Fruit fly (Drosophila melanogaster) whole organism, embryonic: ENCODE measurements around the gene nSMase.

Experiments
- ATbp ChIP-seq: fragments of 200-800 bp; sonication (Bioruptor generic); optimal IDR thresholded peaks from 2 replicates; lab custom pipeline; 2017; ENCODE audit warnings: missing biosample characterization, mild to moderate bottlenecking, missing genetic modification characterization, missing genetic modification reagents
- Asciz ChIP-seq: fragments of 200-800 bp; sonication (Bioruptor generic); optimal IDR thresholded peaks from 2 replicates; lab custom pipeline; 2017; ENCODE audit warnings: missing biosample characterization, mild to moderate bottlenecking, missing genetic modification characterization, missing genetic modification reagents
- Blimp-1 ChIP-seq: fragments of 200-800 bp; sonication (Bioruptor generic); optimal IDR thresholded peaks from 3 replicates; lab custom pipeline; 2018; ENCODE audit warnings: missing biosample characterization, missing genetic modification characterization, mild to moderate bottlenecking, moderate library complexity, missing genetic modification reagents
- CG10209 ChIP-seq: fragments of 200-800 bp; sonication (Bioruptor generic); optimal IDR thresholded peaks from 3 replicates; lab custom pipeline; 2017; ENCODE audit warnings: missing biosample characterization, mild to moderate bottlenecking, missing genetic modification characterization, missing genetic modification reagents
- CG10543 ChIP-seq: fragments of 200-800 bp; sonication (Bioruptor generic); optimal IDR thresholded peaks from 3 replicates; lab custom pipeline; 2017; ENCODE audit warnings: missing biosample characterization, mild to moderate bottlenecking, missing genetic modification characterization, moderate library complexity
- CG15073 ChIP-seq: fragments of 200-800 bp; sonication (Bioruptor generic); optimal IDR thresholded peaks from 2 replicates; lab custom pipeline; 2016; ENCODE audit warnings: missing biosample characterization, missing genetic modification characterization
- CG15479 ChIP-seq: fragments of 200-800 bp; sonication (Bioruptor generic); optimal IDR thresholded peaks from 3 replicates; lab custom pipeline; 2019; ENCODE audit warnings: missing biosample characterization, mild to moderate bottlenecking, missing genetic modification characterization, moderate library complexity
- CG16813 ChIP-seq: fragments of 200-800 bp; sonication (Bioruptor generic); IDR thresholded peaks from 3 replicates; pipeline ENCODE4 v1.3.6; 2022; ENCODE audit warnings: missing biosample characterization, missing genetic modification characterization; ENCODE audit not compliant: partially characterized antibody
- CG1832 ChIP-seq: fragments of 200-800 bp; sonication (Bioruptor generic); optimal IDR thresholded peaks from 2 replicates; lab custom pipeline; 2017; ENCODE audit warnings: missing biosample characterization, mild to moderate bottlenecking, missing genetic modification characterization, inconsistent platforms
- CG2875 ChIP-seq: fragments of 200-800 bp; sonication (Bioruptor generic); optimal IDR thresholded peaks from 2 replicates; lab custom pipeline; 2017; ENCODE audit warnings: missing biosample characterization, mild to moderate bottlenecking, missing genetic modification characterization, missing genetic modification reagents
- CG30403 ChIP-seq: fragments of 200-800 bp; sonication (Bioruptor generic); optimal IDR thresholded peaks from 3 replicates; lab custom pipeline; 2016; ENCODE audit warnings: missing biosample characterization, missing genetic modification characterization
- CG30431 ChIP-seq: fragments of 200-800 bp; sonication (Bioruptor generic); optimal IDR thresholded peaks from 2 replicates; lab custom pipeline; 2017; ENCODE audit warnings: missing biosample characterization, missing genetic modification characterization
- CG31365 ChIP-seq: fragments of 200-800 bp; sonication (Bioruptor generic); optimal IDR thresholded peaks from 2 replicates; lab custom pipeline; 2018; ENCODE audit warnings: missing biosample characterization, mild to moderate bottlenecking, missing genetic modification characterization
- CG31388 ChIP-seq: fragments of 200-800 bp; sonication (Bioruptor generic); optimal IDR thresholded peaks from 2 replicates; lab custom pipeline; 2016; ENCODE audit warnings: missing biosample characterization, missing genetic modification characterization
- CG3163 ChIP-seq: fragments of 200-800 bp; sonication (Bioruptor generic); optimal IDR thresholded peaks from 3 replicates; lab custom pipeline; 2016; ENCODE audit warnings: missing biosample characterization, missing genetic modification characterization
- CG3847 ChIP-seq: fragments of 200-800 bp; sonication (Bioruptor generic); IDR thresholded peaks from 2 replicates; pipeline ENCODE4 v1.3.6; 2022; ENCODE audit warnings: missing biosample characterization, missing genetic modification characterization
- CG43689 ChIP-seq: fragments of 200-800 bp; sonication (Bioruptor generic); IDR thresholded peaks from 2 replicates; pipeline ENCODE4 v1.3.6; 2022; ENCODE audit warnings: missing biosample characterization, missing genetic modification characterization
- CG6254 ChIP-seq: fragments of 200-800 bp; sonication (Bioruptor generic); optimal IDR thresholded peaks from 3 replicates; lab custom pipeline; 2017; ENCODE audit warnings: mild to moderate bottlenecking, missing biosample characterization, missing genetic modification reagents, missing genetic modification characterization
- CG8290 ChIP-seq, 3 experiments: fragments of 200-800 bp; sonication (Bioruptor generic); optimal IDR thresholded peaks; 2 replicates each; lab custom pipeline; 2016 to 2019; ENCODE audit warnings: missing biosample characterization in 3 of 3, missing genetic modification characterization in 3 of 3, mild to moderate bottlenecking in 2 of 3, moderate library complexity in 1 of 3
- CG8359 ChIP-seq: fragments of 200-800 bp; sonication (Bioruptor generic); optimal IDR thresholded peaks from 2 replicates; lab custom pipeline; 2017; ENCODE audit warnings: missing biosample characterization, mild to moderate bottlenecking, missing genetic modification characterization, borderline replicate concordance
- CG9215 ChIP-seq: fragments of 200-800 bp; sonication (Bioruptor generic); IDR thresholded peaks from 2 replicates; pipeline ENCODE4 v1.3.6; 2022; ENCODE audit warnings: missing biosample characterization, missing genetic modification characterization
- CG9932 ChIP-seq: fragments of 200-800 bp; sonication (Bioruptor generic); IDR thresholded peaks from 2 replicates; pipeline ENCODE4 v1.3.6; 2022; ENCODE audit warnings: missing biosample characterization, missing genetic modification characterization
- D ChIP-seq, 2 experiments: fragments of 200-800 bp in 1 of 2; fragments of >200 bp in 1 of 2; sonication (Bioruptor generic) in 1 of 2; optimal IDR thresholded peaks; 2 replicates in 1 of 2; 3 replicates in 1 of 2; lab custom pipeline; 2017; ENCODE audit warnings: mild to moderate bottlenecking in 1 of 2, missing biosample characterization in 1 of 2, missing genetic modification characterization in 1 of 2, missing genetic modification reagents in 1 of 2
- HmgD ChIP-seq: fragments of 200-800 bp; sonication (Bioruptor generic); optimal IDR thresholded peaks from 3 replicates; lab custom pipeline; 2016; ENCODE audit warnings: missing biosample characterization, missing genetic modification characterization
- HmgZ ChIP-seq: fragments of 200-800 bp; sonication (Bioruptor generic); optimal IDR thresholded peaks from 2 replicates; lab custom pipeline; 2018; ENCODE audit warnings: missing biosample characterization, mild to moderate bottlenecking, missing genetic modification characterization
- Hr51 ChIP-seq, 2 experiments: fragments of 200-800 bp; sonication (Bioruptor generic); optimal IDR thresholded peaks; 2 replicates in 1 of 2; 3 replicates in 1 of 2; lab custom pipeline; 2016 to 2018; ENCODE audit warnings: missing biosample characterization in 2 of 2, missing genetic modification characterization in 2 of 2, mild to moderate bottlenecking in 1 of 2, moderate library complexity in 1 of 2
- Neu2 ChIP-seq: fragments of 200-800 bp; sonication (Bioruptor generic); optimal IDR thresholded peaks from 3 replicates; lab custom pipeline; 2016; ENCODE audit warnings: missing biosample characterization, missing genetic modification characterization, borderline replicate concordance
- Nf-YA ChIP-seq: fragments of 200-800 bp; sonication (Bioruptor generic); IDR thresholded peaks from 2 replicates; pipeline ENCODE4 v1.3.6; 2022; ENCODE audit warnings: missing biosample characterization, missing genetic modification characterization
- Six4 ChIP-seq: fragments of 200-800 bp; sonication (Bioruptor generic); optimal IDR thresholded peaks from 2 replicates; lab custom pipeline; 2016; ENCODE audit warnings: missing biosample characterization, missing genetic modification characterization
- Sox102F ChIP-seq: fragments of 200-800 bp; sonication (Bioruptor generic); optimal IDR thresholded peaks from 2 replicates; lab custom pipeline; 2018; ENCODE audit warnings: missing biosample characterization, mild to moderate bottlenecking, missing genetic modification characterization, moderate library complexity
- TFAM ChIP-seq: fragments of 200-800 bp; sonication (Bioruptor generic); optimal IDR thresholded peaks from 2 replicates; lab custom pipeline; 2017; ENCODE audit warnings: missing biosample characterization, missing genetic modification characterization, inconsistent platforms
- YL-1 ChIP-seq: fragments of 200-800 bp; sonication (Bioruptor generic); optimal IDR thresholded peaks from 3 replicates; lab custom pipeline; 2017; ENCODE audit warnings: missing biosample characterization, mild to moderate bottlenecking, missing genetic modification characterization
- ac ChIP-seq: fragments of 200-800 bp; sonication (Bioruptor generic); optimal IDR thresholded peaks from 3 replicates; lab custom pipeline; 2017; ENCODE audit warnings: missing biosample characterization, mild to moderate bottlenecking, missing genetic modification characterization
- ash1 ChIP-seq: fragments of 200-800 bp; sonication (Bioruptor generic); optimal IDR thresholded peaks from 2 replicates; lab custom pipeline; 2018; ENCODE audit warnings: missing biosample characterization, mild to moderate bottlenecking, missing genetic modification characterization
- bbx ChIP-seq: fragments of 200-800 bp; sonication (Bioruptor generic); IDR thresholded peaks from 2 replicates; pipeline ENCODE4 v1.3.6; 2022; ENCODE audit warnings: missing biosample characterization, missing genetic modification characterization; ENCODE audit not compliant: partially characterized antibody
- chinmo ChIP-seq: fragments of 200-800 bp; sonication (Bioruptor generic); IDR thresholded peaks from 4 replicates; pipeline ENCODE4 v1.3.6; 2022; ENCODE audit warnings: missing biosample characterization, missing genetic modification characterization; ENCODE audit not compliant: partially characterized antibody
- ind ChIP-seq: fragments of 200-800 bp; sonication (Bioruptor generic); optimal IDR thresholded peaks from 3 replicates; lab custom pipeline; 2016; ENCODE audit warnings: missing biosample characterization, missing genetic modification characterization
- luna ChIP-seq: fragments of 200-800 bp; sonication (Bioruptor generic); optimal IDR thresholded peaks from 2 replicates; lab custom pipeline; 2016; ENCODE audit warnings: missing biosample characterization, missing genetic modification characterization
- sc ChIP-seq, 3 experiments: fragments of >200 bp in 2 of 3; fragments of 200-800 bp in 1 of 3; sonication (Bioruptor generic) in 1 of 3; optimal IDR thresholded peaks; 2 replicates in 2 of 3; 3 replicates in 1 of 3; lab custom pipeline; 2017; ENCODE audit warnings: mild to moderate bottlenecking in 1 of 3, missing biosample characterization in 1 of 3, missing genetic modification characterization in 1 of 3, missing genetic modification reagents in 1 of 3
- scrt ChIP-seq: fragments of 200-800 bp; sonication (Bioruptor generic); optimal IDR thresholded peaks from 2 replicates; lab custom pipeline; 2018; ENCODE audit warnings: missing biosample characterization, mild to moderate bottlenecking, missing genetic modification characterization, moderate library complexity
- sna ChIP-seq: fragments of 200-800 bp; sonication (Bioruptor generic); IDR thresholded peaks from 2 replicates; pipeline ENCODE4 v1.3.6; 2022; ENCODE audit warnings: missing biosample characterization, missing genetic modification characterization; ENCODE audit not compliant: partially characterized antibody
- sug ChIP-seq: fragments of 200-800 bp; optimal IDR thresholded peaks from 2 replicates; lab custom pipeline; 2019; ENCODE audit warnings: missing biosample characterization, mild to moderate bottlenecking, missing genetic modification characterization, moderate library complexity
- tin ChIP-seq: fragments of 200-800 bp; sonication (Bioruptor generic); optimal IDR thresholded peaks from 3 replicates; lab custom pipeline; 2016; ENCODE audit warnings: missing biosample characterization, missing genetic modification characterization
- ttk ChIP-seq: fragments of 200-800 bp; sonication (Bioruptor generic); IDR thresholded peaks from 2 replicates; pipeline ENCODE4 v2.1.2; 2022; ENCODE audit warnings: missing biosample characterization, missing genetic modification characterization
- yki ChIP-seq: fragments of >200 bp; optimal IDR thresholded peaks from 3 replicates; lab custom pipeline; 2018
- zen ChIP-seq: fragments of 200-800 bp; sonication (Bioruptor generic); optimal IDR thresholded peaks from 3 replicates; lab custom pipeline; 2018; ENCODE audit warnings: missing biosample characterization, mild to moderate bottlenecking, missing genetic modification characterization, moderate library complexity

nSMase gene

DNA sequence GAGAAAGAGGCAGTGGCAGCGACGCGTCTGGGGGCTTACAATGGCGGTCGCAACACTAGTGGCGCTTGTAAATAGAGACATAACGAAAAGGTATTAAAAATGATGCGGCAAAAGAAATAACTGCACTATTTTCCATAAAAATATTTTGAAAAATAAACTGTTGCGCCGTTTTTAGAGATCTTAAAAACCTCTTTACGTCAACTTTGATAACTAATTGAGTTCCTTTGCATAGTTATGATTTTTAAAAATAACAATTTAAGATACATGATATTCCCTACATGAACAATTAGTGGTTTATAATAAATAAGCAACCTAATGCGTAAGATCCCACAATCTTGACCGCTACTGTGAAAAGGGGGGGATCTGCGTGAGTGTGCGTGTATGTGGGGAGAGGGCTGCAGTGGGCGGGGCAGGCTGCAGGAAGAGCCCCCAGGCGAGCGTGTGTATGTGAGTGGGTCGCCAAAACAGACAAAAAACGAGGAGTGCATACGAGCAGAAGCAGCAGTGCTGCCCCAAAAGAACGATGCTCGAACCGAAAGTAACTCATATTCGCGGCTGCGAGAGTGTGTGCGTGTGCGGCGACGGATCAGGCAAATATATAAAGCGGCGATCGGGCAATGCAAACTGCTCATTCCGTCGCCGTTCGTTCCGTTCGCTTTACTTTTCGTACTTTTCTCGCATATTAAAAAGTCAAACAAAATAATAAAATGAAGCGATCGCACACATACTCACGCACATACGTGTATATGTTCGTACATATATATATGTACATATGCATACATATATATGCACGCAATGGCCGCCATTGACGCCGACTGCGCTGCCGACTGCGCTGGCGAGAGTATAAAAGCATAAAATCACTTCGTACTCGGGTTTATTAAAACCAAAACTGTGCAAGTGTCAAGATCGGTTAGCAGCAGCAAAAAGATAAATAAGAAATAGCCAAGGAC, 30.0 kb downstream of the nSMase start:
- TF ChIP-seq zen (no peak), CG6254 (GFP tag; lab: Kevin White, UChicago) (peak; percentile 34), Blimp-1 (GFP tag; lab: Kevin White, UChicago) (peak; percentile 36), CG43689 (GFP tag; lab: Robert Waterston, UW) (no peak), Six4 (peak; percentile 13), Asciz (GFP tag; lab: Kevin White, UChicago) (peak; percentile 64), CG15479 (GFP tag; lab: Kevin White, UChicago) (no peak), luna (GFP tag; lab: Kevin White, UChicago) (no peak), tin (GFP tag; lab: Kevin White, UChicago) (peak; percentile 6), CG10209 (peak; percentile 46), CG2875 (GFP tag; lab: Kevin White, UChicago) (peak; percentile 27), CG3163 (GFP tag; lab: Kevin White, UChicago) (no peak), CG31388 (GFP tag; lab: Kevin White, UChicago) (no peak), Hr51 (GFP tag; optimal IDR thresholded peaks at IDR 0.05; lab: Kevin White, UChicago) (peak in 1 of 2 experiments; percentile 70), sna (GFP tag; lab: Robert Waterston, UW) (no peak), Neu2 (GFP tag; lab: Kevin White, UChicago) (no peak), CG1832 (GFP tag; lab: Kevin White, UChicago) (no peak), CG9215 (GFP tag; lab: Robert Waterston, UW) (no peak), chinmo (GFP tag; lab: Robert Waterston, UW) (0 out of 4 replicates have a peak, but pooled peaks have one; percentile 3), CG30431 (GFP tag; lab: Kevin White, UChicago) (peak; percentile 41), ttk (GFP tag; lab: Robert Waterston, UW) (peak; percentile 56; the same call in 1 of the 2 replicates), CG8290 (GFP tag; optimal IDR thresholded peaks at IDR 0.05; lab: Kevin White, UChicago) (no peak), CG8290 (tag; optimal IDR thresholded peaks at IDR 0.05; lab: Kevin White, UChicago) (no peak), yki (lab: Kevin White, UChicago) (no peak), CG3847 (GFP tag; lab: Robert Waterston, UW) (no peak), D (optimal IDR thresholded peaks at IDR 0.05; lab: Kevin White, UChicago) (no peak), D (GFP tag; optimal IDR thresholded peaks at IDR 0.05; lab: Kevin White, UChicago) (peak; percentile 29), Nf-YA (GFP tag; lab: Robert Waterston, UW) (no peak), ATbp (peak; percentile 35), CG8359 (GFP tag; lab: Kevin White, UChicago) (no peak), bbx (GFP tag; lab: Robert Waterston, UW) (no peak), ac (GFP tag; lab: Kevin White, UChicago) (no peak), HmgD (GFP tag; lab: Kevin White, UChicago) (no peak), scrt (GFP tag; lab: Kevin White, UChicago) (no peak), CG16813 (GFP tag; lab: Robert Waterston, UW) (no peak), ash1 (GFP tag; lab: Kevin White, UChicago) (no peak), HmgZ (tag; lab: Kevin White, UChicago) (no peak), sug (tag; lab: Kevin White, UChicago) (no peak), ind (GFP tag; lab: Kevin White, UChicago) (peak; percentile 45), CG30403 (peak; percentile 56), CG9932 (GFP tag; lab: Robert Waterston, UW) (no peak), CG31365 (no peak), TFAM (GFP tag; lab: Kevin White, UChicago) (no peak), CG10543 (GFP tag; lab: Kevin White, UChicago) (no peak), CG15073 (GFP tag; lab: Kevin White, UChicago) (peak; percentile 5), YL-1 (GFP tag; lab: Kevin White, UChicago) (no peak), Sox102F (GFP tag; lab: Kevin White, UChicago) (peak; percentile 68), sc (optimal IDR thresholded peaks at IDR 0.05; lab: Kevin White, UChicago) (no peak), sc (GFP tag; optimal IDR thresholded peaks at IDR 0.05; lab: Kevin White, UChicago) (peak; percentile 34)
